Worm (Caenorhabditis elegans) whole organism, young adult: Measurements from ENCODE around the gene srz-18.

Experiments
- C06A6.2 ChIP-seq: fragments of 200-800 bp; sonication (Bioruptor generic); conservative IDR thresholded peaks from 2 replicates; pipeline ENCODE4 v1.3.6; 2022; ENCODE audit warnings: missing genetic modification characterization, missing compliant biosample characterization
- D2030.7 ChIP-seq: fragments of 200-800 bp; sonication (Bioruptor generic); IDR thresholded peaks from 2 replicates; pipeline ENCODE4 v1.3.6; 2022; ENCODE audit warnings: missing genetic modification reagents, missing genetic modification characterization, missing compliant biosample characterization
- F37B4.10 ChIP-seq: fragments of 200-800 bp; sonication (Bioruptor generic); IDR thresholded peaks from 2 replicates; pipeline ENCODE4 v1.3.6; 2022; ENCODE audit warnings: missing genetic modification characterization, missing compliant biosample characterization
- F52B5.7 ChIP-seq: sonication (generic microtip); optimal IDR thresholded peaks from 2 replicates; lab custom pipeline; 2016; ENCODE audit warnings: mild to moderate bottlenecking, missing genetic modification characterization, missing compliant biosample characterization
- F57A8.1 ChIP-seq: fragments of 200-800 bp; sonication (Bioruptor generic); optimal IDR thresholded peaks from 2 replicates; lab custom pipeline; 2018; ENCODE audit warnings: mild to moderate bottlenecking, missing genetic modification characterization, moderate library complexity, missing compliant biosample characterization
- Y67H2A.10 ChIP-seq: fragments of 200-800 bp; sonication (Bioruptor generic); conservative IDR thresholded peaks from 2 replicates; pipeline ENCODE4 v1.3.6; 2022; ENCODE audit warnings: missing genetic modification reagents, missing genetic modification characterization, missing compliant biosample characterization
- Y79H2A.3 ChIP-seq: fragments of 200-800 bp; sonication (Bioruptor generic); conservative IDR thresholded peaks from 2 replicates; pipeline ENCODE4 v1.3.6; 2022; ENCODE audit warnings: missing genetic modification reagents, missing genetic modification characterization, missing compliant biosample characterization
- ama-1 ChIP-seq, 3 experiments: fragments of 150-350 bp in 1 of 3; sonication (generic microtip) in 2 of 3; optimal IDR thresholded peaks; 2 replicates each; lab custom pipeline; 2014 to 2018; ENCODE audit warnings: missing biosample characterization in 2 of 3, missing genetic modification characterization in 2 of 3, missing genetic modification reagents in 2 of 3
- aptf-3 ChIP-seq: fragments of 200-800 bp; sonication (Bioruptor generic); IDR thresholded peaks from 2 replicates; pipeline ENCODE4 v1.3.6; 2022; ENCODE audit warnings: missing genetic modification characterization, missing compliant biosample characterization
- atf-7 ChIP-seq: sonication (generic microtip); optimal IDR thresholded peaks from 2 replicates; lab custom pipeline; 2017; ENCODE audit warnings: mild to moderate bottlenecking, missing genetic modification characterization, missing compliant biosample characterization
- attf-5 ChIP-seq: fragments of 200-800 bp; sonication (Bioruptor generic); optimal IDR thresholded peaks from 2 replicates; lab custom pipeline; 2018; ENCODE audit warnings: mild to moderate bottlenecking, missing genetic modification characterization, missing compliant biosample characterization
- attf-6 ChIP-seq: fragments of 200-800 bp; sonication (Bioruptor generic); IDR thresholded peaks from 2 replicates; pipeline ENCODE4 v1.3.6; 2022; ENCODE audit warnings: missing genetic modification reagents, missing genetic modification characterization, missing compliant biosample characterization
- bed-1 ChIP-seq: fragments of 200-800 bp; sonication (Bioruptor generic); IDR thresholded peaks from 2 replicates; pipeline ENCODE4 v1.3.6; 2022; ENCODE audit warnings: missing genetic modification reagents, missing genetic modification characterization, missing compliant biosample characterization
- cebp-2 ChIP-seq: fragments of 200-800 bp; sonication (Bioruptor generic); IDR thresholded peaks from 2 replicates; pipeline ENCODE4 v1.3.6; 2022; ENCODE audit warnings: missing genetic modification characterization, missing compliant biosample characterization
- ceh-100 ChIP-seq: fragments of 200-800 bp; sonication (Bioruptor generic); IDR thresholded peaks from 2 replicates; pipeline ENCODE4 v1.3.6; 2022; ENCODE audit warnings: missing genetic modification reagents, missing genetic modification characterization, missing compliant biosample characterization
- ceh-40 ChIP-seq: fragments of 200-800 bp; sonication (Bioruptor generic); IDR thresholded peaks from 2 replicates; pipeline ENCODE4 v1.3.6; 2022; ENCODE audit warnings: missing genetic modification characterization, missing compliant biosample characterization
- ceh-79 ChIP-seq: sonication (generic microtip); optimal IDR thresholded peaks from 2 replicates; lab custom pipeline; 2017; ENCODE audit warnings: mild to moderate bottlenecking, missing genetic modification characterization, missing compliant biosample characterization
- ceh-91 ChIP-seq: fragments of 200-800 bp; sonication (Bioruptor generic); IDR thresholded peaks from 2 replicates; pipeline ENCODE4 v1.3.6; 2022; ENCODE audit warnings: missing genetic modification reagents, missing genetic modification characterization, missing compliant biosample characterization
- egl-44 ChIP-seq: fragments of 200-800 bp; sonication (Bioruptor generic); IDR thresholded peaks from 2 replicates; pipeline ENCODE4 v1.3.6; 2022; ENCODE audit warnings: missing genetic modification reagents, missing genetic modification characterization, missing compliant biosample characterization
- egrh-3 ChIP-seq: fragments of 200-800 bp; sonication (Bioruptor generic); IDR thresholded peaks from 2 replicates; pipeline ENCODE4 v1.3.6; 2022; ENCODE audit warnings: missing genetic modification reagents, missing genetic modification characterization, missing compliant biosample characterization
- fkh-3 ChIP-seq: sonication (generic microtip); optimal IDR thresholded peaks from 2 replicates; lab custom pipeline; 2016; ENCODE audit warnings: mild to moderate bottlenecking, missing genetic modification characterization, missing compliant biosample characterization
- hlh-26 ChIP-seq: fragments of 200-800 bp; sonication (Bioruptor generic); conservative IDR thresholded peaks from 2 replicates; pipeline ENCODE4 v1.3.6; 2022; ENCODE audit warnings: missing genetic modification reagents, missing genetic modification characterization, missing compliant biosample characterization
- hrde-1 ChIP-seq: sonication (generic microtip); optimal IDR thresholded peaks from 2 replicates; lab custom pipeline; 2016; ENCODE audit warnings: missing genetic modification characterization, mild to moderate bottlenecking, missing compliant biosample characterization, moderate library complexity, missing genotype, missing genetic modification reagents, borderline replicate concordance
- hsf-1 ChIP-seq: fragments of 200-800 bp; sonication (Bioruptor generic); IDR thresholded peaks from 2 replicates; pipeline ENCODE4 v1.3.6; 2022; ENCODE audit warnings: missing genetic modification reagents, missing genetic modification characterization, missing compliant biosample characterization
- lin-26 ChIP-seq: fragments of 200-800 bp; sonication (Bioruptor generic); IDR thresholded peaks from 2 replicates; pipeline ENCODE4 v1.3.6; 2022; ENCODE audit warnings: missing genetic modification reagents, missing genetic modification characterization, missing compliant biosample characterization
- lin-35 ChIP-seq, 3 experiments: fragments of 150-350 bp in 2 of 3; sonication (generic microtip) in 1 of 3; optimal IDR thresholded peaks; 2 replicates each; lab custom pipeline; 2014 to 2018; ENCODE audit warnings: missing biosample characterization in 3 of 3, missing genetic modification characterization in 3 of 3, missing genetic modification reagents in 3 of 3
- lin-40 ChIP-seq: sonication (generic microtip); optimal IDR thresholded peaks from 2 replicates; lab custom pipeline; 2016; ENCODE audit warnings: missing genetic modification characterization, mild to moderate bottlenecking, missing compliant biosample characterization, missing genotype, missing genetic modification reagents
- lin-54 ChIP-seq: fragments of 200-800 bp; sonication (Bioruptor generic); optimal IDR thresholded peaks from 2 replicates; lab custom pipeline; 2018; ENCODE audit warnings: mild to moderate bottlenecking, missing genetic modification characterization, missing compliant biosample characterization
- lir-1 ChIP-seq: fragments of 200-800 bp; sonication (Bioruptor generic); conservative IDR thresholded peaks from 2 replicates; pipeline ENCODE4 v1.3.6; 2022; ENCODE audit warnings: missing genetic modification reagents, missing genetic modification characterization, missing compliant biosample characterization
- lsl-1 ChIP-seq: fragments of 200-800 bp; sonication (Bioruptor generic); optimal IDR thresholded peaks from 2 replicates; lab custom pipeline; 2018; ENCODE audit warnings: mild to moderate bottlenecking, missing genetic modification characterization, moderate library complexity, missing compliant biosample characterization
- mel-28 ChIP-seq: sonication (generic microtip); optimal IDR thresholded peaks from 2 replicates; lab custom pipeline; 2016; ENCODE audit warnings: borderline replicate concordance, mild to moderate bottlenecking, missing genetic modification characterization, missing compliant biosample characterization
- nfya-2 ChIP-seq: fragments of 200-800 bp; sonication (Bioruptor generic); IDR thresholded peaks from 2 replicates; pipeline ENCODE4 v1.3.6; 2022; ENCODE audit warnings: missing genetic modification reagents, missing genetic modification characterization, missing compliant biosample characterization
- nhr-80 ChIP-seq: sonication (generic microtip); optimal IDR thresholded peaks from 2 replicates; lab custom pipeline; 2016; ENCODE audit warnings: missing genetic modification characterization, missing compliant biosample characterization
- rpc-1 ChIP-seq, 2 experiments: fragments of 150-350 bp in 1 of 2; sonication (generic microtip) in 1 of 2; optimal IDR thresholded peaks; 2 replicates each; lab custom pipeline; 2014 to 2018; ENCODE audit warnings: missing biosample characterization in 1 of 2, missing genetic modification characterization in 1 of 2, missing genetic modification reagents in 1 of 2, missing genotype in 1 of 2
- tbp1 ChIP-seq: fragments of 200-800 bp; sonication (Bioruptor generic); optimal IDR thresholded peaks from 2 replicates; lab custom pipeline; 2018; ENCODE audit warnings: mild to moderate bottlenecking, missing genetic modification characterization, missing compliant biosample characterization
- tbx-9 ChIP-seq: sonication (generic microtip); optimal IDR thresholded peaks from 2 replicates; lab custom pipeline; 2016; ENCODE audit warnings: borderline replicate concordance, missing genetic modification characterization, inconsistent platforms, missing compliant biosample characterization
- tlf-1 ChIP-seq: fragments of 200-800 bp; sonication (Bioruptor generic); optimal IDR thresholded peaks from 2 replicates; lab custom pipeline; 2018; ENCODE audit warnings: mild to moderate bottlenecking, missing genetic modification characterization, missing compliant biosample characterization
- ztf-28 ChIP-seq: fragments of 200-800 bp; sonication (Bioruptor generic); IDR thresholded peaks from 2 replicates; pipeline ENCODE4 v1.3.6; 2022; ENCODE audit warnings: missing genetic modification reagents, missing genetic modification characterization, missing compliant biosample characterization
- ztf-3 ChIP-seq: fragments of 200-800 bp; sonication (Bioruptor generic); optimal IDR thresholded peaks from 2 replicates; lab custom pipeline; 2018; ENCODE audit warnings: mild to moderate bottlenecking, missing genetic modification characterization, missing compliant biosample characterization
- ztf-6 ChIP-seq: fragments of 200-800 bp; sonication (Bioruptor generic); IDR thresholded peaks from 2 replicates; pipeline ENCODE4 v1.3.6; 2022; ENCODE audit warnings: missing genetic modification reagents, missing genetic modification characterization, missing compliant biosample characterization

The srz-18 gene

DNA sequence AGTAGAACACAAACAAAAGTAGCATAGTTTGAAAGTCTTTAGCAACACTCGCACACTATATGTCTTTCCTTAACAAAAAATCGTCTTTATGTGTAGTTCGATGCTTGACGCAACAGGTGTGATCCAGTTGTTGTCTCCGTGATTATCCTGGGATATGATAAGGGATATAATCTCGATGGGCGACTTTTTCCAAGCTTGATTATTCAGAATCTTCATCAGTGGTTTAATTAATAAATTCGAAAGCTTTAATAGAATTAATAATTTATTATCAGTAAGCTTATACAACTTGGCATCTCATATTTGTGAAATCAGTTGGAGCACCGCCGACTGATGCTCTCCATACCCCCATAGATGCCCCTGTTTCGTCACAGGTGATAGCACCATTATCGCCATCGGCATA is 7.9 kb upstream of the srz-18 start, which contains the start of gene F46B3.7:
Gene F46B3.7 (minus strand): TSS at position 101 of the 400 bp plus-strand sequence.
- TF ChIP-seq nhr-80 (no peak), Y67H2A.10 (GFP tag; lab: Robert Waterston, UW) (no peak), ztf-3 (GFP tag; lab: Kevin White, UChicago) (no peak), tbp1 (GFP tag; lab: Kevin White, UChicago) (no peak), atf-7 (tag; lab: Kevin White, UChicago) (no peak), ztf-28 (GFP tag; lab: Robert Waterston, UW) (no peak), rpc-1 (optimal IDR thresholded peaks at IDR 0.05; lab: Kevin White, UChicago) (no peak), rpc-1 (tag; optimal IDR thresholded peaks at IDR 0.05; lab: Kevin White, UChicago) (no peak), F37B4.10 (GFP tag; lab: Robert Waterston, UW) (no peak), D2030.7 (no peak), lin-35 (GFP tag; optimal IDR thresholded peaks at IDR 0.05; lab: Kevin White, UChicago) (no peak), aptf-3 (GFP tag; lab: Robert Waterston, UW) (no peak), C06A6.2 (GFP tag; lab: Robert Waterston, UW) (no peak), lin-54 (no peak)

ce11 chrV:20623060-20623459 is 3.5 kb upstream of the srz-18 start, which contains the start of gene F46B3.8:
F46B3.8 (minus strand) TSS chrV:20623160.
- TF ChIP-seq tlf-1 (GFP tag; lab: Kevin White, UChicago) (no peak), hsf-1 (no peak), lsl-1 (no peak), mel-28 (tag; lab: Kevin White, UChicago) (no peak), ceh-91 (GFP tag; lab: Robert Waterston, UW) (no peak), tbx-9 (no peak), lin-40 (tag; lab: Kevin White, UChicago) (no peak), ceh-100 (no peak), cebp-2 (GFP tag; lab: Robert Waterston, UW) (no peak), bed-1 (GFP tag; lab: Robert Waterston, UW) (no peak), hlh-26 (no peak), lin-26 (GFP tag; lab: Robert Waterston, UW) (no peak), ceh-79 (tag; lab: Kevin White, UChicago) (no peak), F57A8.1 (GFP tag; lab: Kevin White, UChicago) (no peak), ceh-40 (GFP tag; lab: Robert Waterston, UW) (no peak), attf-5 (GFP tag; lab: Kevin White, UChicago) (no peak), F52B5.7 (tag; lab: Kevin White, UChicago) (no peak), attf-6 (no peak), Y67H2A.10 (GFP tag; lab: Robert Waterston, UW) (no peak), nfya-2 (GFP tag; lab: Robert Waterston, UW) (no peak)

DNA sequence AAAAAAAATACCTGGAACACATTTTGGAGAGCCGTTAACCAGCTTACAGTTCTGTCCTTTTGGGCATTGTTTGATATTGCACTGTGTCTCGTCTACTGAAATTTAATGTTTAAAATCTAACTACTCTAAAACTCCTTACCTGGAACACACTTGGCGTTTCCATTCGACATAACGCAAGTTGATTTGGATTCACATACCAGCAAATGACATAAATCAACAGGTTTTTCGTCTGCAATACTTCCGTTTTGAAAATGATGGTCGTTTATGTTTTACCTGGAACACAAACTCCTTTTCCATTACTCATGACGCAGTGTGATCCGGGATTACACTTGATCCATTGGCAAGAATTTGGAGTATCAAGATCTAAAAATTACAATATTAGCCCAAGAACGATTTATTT is 1.3 kb upstream of the srz-18 start:
- TF ChIP-seq egrh-3 (GFP tag; lab: Robert Waterston, UW) (no peak), hrde-1 (tag; lab: Kevin White, UChicago) (no peak), egl-44 (GFP tag; lab: Robert Waterston, UW) (no peak), ztf-6 (GFP tag; lab: Robert Waterston, UW) (no peak), Y79H2A.3 (no peak), fkh-3 (tag; lab: Kevin White, UChicago) (no peak), ama-1 (optimal IDR thresholded peaks at IDR 0.05; lab: Kevin White, UChicago) (no peak), ama-1 (GFP tag; optimal IDR thresholded peaks at IDR 0.05; lab: Kevin White, UChicago) (no peak), lir-1 (no peak), F52B5.7 (tag; lab: Kevin White, UChicago) (no peak)
- TF ChIP-seq, all 124 proteins: peak for 0
